Worm (Caenorhabditis elegans) whole organism, L4 larva: ENCODE data around the gene col-179.

Experiments
- F10B5.3 ChIP-seq: sonication (generic microtip); optimal IDR thresholded peaks from 2 replicates; lab custom pipeline; 2016; ENCODE audit warnings: mild to moderate bottlenecking, missing genetic modification characterization, missing compliant biosample characterization
- F26F4.8 ChIP-seq: fragments of 200-800 bp; sonication (Bioruptor generic); conservative IDR thresholded peaks from 2 replicates; pipeline ENCODE4 v1.3.6; 2022; ENCODE audit warnings: missing genetic modification characterization, missing compliant biosample characterization
- F37D6.2 ChIP-seq: sonication (generic microtip); optimal IDR thresholded peaks from 2 replicates; lab custom pipeline; 2016; ENCODE audit warnings: mild to moderate bottlenecking, missing genetic modification characterization, missing compliant biosample characterization
- T26A8.4 ChIP-seq: fragments of 200-800 bp; sonication (Bioruptor generic); IDR thresholded peaks from 2 replicates; pipeline ENCODE4 v1.3.6; 2022; ENCODE audit warnings: missing genetic modification characterization, missing compliant biosample characterization
- ZK546.5 ChIP-seq, 2 experiments: sonication (generic microtip); optimal IDR thresholded peaks; 2 replicates each; lab custom pipeline; 2017; ENCODE audit warnings: missing biosample characterization in 2 of 2, missing genetic modification characterization in 2 of 2
- ceh-28 ChIP-seq: fragments of 150-350 bp; optimal IDR thresholded peaks from 2 replicates; lab custom pipeline; 2014; ENCODE audit warnings: missing biosample characterization, missing genetic modification reagents, missing genetic modification characterization
- ceh-62 ChIP-seq: sonication (generic microtip); optimal IDR thresholded peaks from 2 replicates; lab custom pipeline; 2017; ENCODE audit warnings: missing biosample characterization, missing genetic modification characterization
- cey-2 ChIP-seq: sonication (generic microtip); optimal IDR thresholded peaks from 3 replicates; lab custom pipeline; 2017; ENCODE audit warnings: missing genetic modification characterization, mild to moderate bottlenecking, missing compliant biosample characterization, antibody characterized with exemption, borderline replicate concordance; ENCODE audit not compliant: insufficient read depth
- ctbp-1 ChIP-seq: fragments of 200-800 bp; sonication (Bioruptor generic); IDR thresholded peaks from 2 replicates; pipeline ENCODE4 v1.3.6; 2022; ENCODE audit warnings: missing genetic modification reagents, missing genetic modification characterization, missing compliant biosample characterization
- daf-12 ChIP-seq: fragments of 150-350 bp; optimal IDR thresholded peaks from 2 replicates; lab custom pipeline; 2014; ENCODE audit warnings: missing biosample characterization, missing genetic modification reagents, missing genetic modification characterization
- daf-19 ChIP-seq: fragments of 200-800 bp; sonication (Bioruptor generic); conservative IDR thresholded peaks from 2 replicates; pipeline ENCODE4 v1.3.6; 2022; ENCODE audit warnings: missing genetic modification characterization, missing compliant biosample characterization
- dmd-8 ChIP-seq: fragments of 200-800 bp; sonication (Bioruptor generic); IDR thresholded peaks from 2 replicates; pipeline ENCODE4 v1.3.6; 2022; ENCODE audit warnings: missing genetic modification characterization, missing compliant biosample characterization
- duxl-1 ChIP-seq: sonication (generic microtip); optimal IDR thresholded peaks from 2 replicates; lab custom pipeline; 2016; ENCODE audit warnings: mild to moderate bottlenecking, missing genetic modification characterization, moderate library complexity, missing compliant biosample characterization; ENCODE audit not compliant: poor library complexity
- fkh-10 ChIP-seq: fragments of 150-350 bp; optimal IDR thresholded peaks from 2 replicates; lab custom pipeline; 2014; ENCODE audit warnings: missing biosample characterization, missing genetic modification reagents, missing genetic modification characterization
- lin-1 ChIP-seq: fragments of 200-800 bp; sonication (Bioruptor generic); IDR thresholded peaks from 2 replicates; pipeline ENCODE4 v1.3.6; 2022; ENCODE audit warnings: missing genetic modification reagents, missing genetic modification characterization, missing compliant biosample characterization
- lin-13 ChIP-seq: fragments of 150-350 bp; optimal IDR thresholded peaks from 2 replicates; lab custom pipeline; 2014; ENCODE audit warnings: missing biosample characterization, missing genetic modification reagents, missing genetic modification characterization
- lin-38 ChIP-seq: fragments of 200-800 bp; sonication (Bioruptor generic); IDR thresholded peaks from 2 replicates; pipeline ENCODE4 v1.3.6; 2022; ENCODE audit warnings: missing genetic modification reagents, missing genetic modification characterization, missing compliant biosample characterization
- lir-3 ChIP-seq: sonication (generic microtip); optimal IDR thresholded peaks from 2 replicates; lab custom pipeline; 2016; ENCODE audit warnings: mild to moderate bottlenecking, missing genetic modification characterization, missing compliant biosample characterization
- lsy-2 ChIP-seq, 2 experiments: fragments of 150-350 bp in 1 of 2; sonication (generic microtip) in 1 of 2; optimal IDR thresholded peaks; 2 replicates each; lab custom pipeline; 2014 to 2017; ENCODE audit warnings: missing biosample characterization in 2 of 2, missing genetic modification characterization in 2 of 2
- madf-9 ChIP-seq: fragments of 200-800 bp; sonication (Bioruptor generic); conservative IDR thresholded peaks from 2 replicates; pipeline ENCODE4 v1.3.6; 2022; ENCODE audit warnings: missing genetic modification reagents, missing genetic modification characterization, missing compliant biosample characterization
- mdl-1 ChIP-seq, 2 experiments: fragments of 150-350 bp in 1 of 2; sonication (generic microtip) in 1 of 2; optimal IDR thresholded peaks; 2 replicates each; lab custom pipeline; 2014 to 2017; ENCODE audit warnings: missing biosample characterization in 2 of 2, missing genetic modification characterization in 2 of 2
- mes-2 ChIP-seq: sonication (generic microtip); optimal IDR thresholded peaks from 2 replicates; lab custom pipeline; 2016; ENCODE audit warnings: missing genotype, mild to moderate bottlenecking, missing genetic modification characterization, missing compliant biosample characterization; ENCODE audit not compliant: poor library complexity, severe bottlenecking
- mxl-2 ChIP-seq: fragments of 200-800 bp; sonication (Bioruptor generic); conservative IDR thresholded peaks from 2 replicates; pipeline ENCODE4 v1.3.6; 2022; ENCODE audit warnings: missing genetic modification reagents, missing genetic modification characterization, missing compliant biosample characterization
- nhr-111 ChIP-seq: fragments of 200-800 bp; sonication (Bioruptor generic); optimal IDR thresholded peaks from 2 replicates; lab custom pipeline; 2018; ENCODE audit warnings: mild to moderate bottlenecking, missing genetic modification characterization, missing compliant biosample characterization
- nhr-237 ChIP-seq: sonication (generic microtip); optimal IDR thresholded peaks from 2 replicates; lab custom pipeline; 2017; ENCODE audit warnings: missing biosample characterization, missing genetic modification characterization
- rbr-2 ChIP-seq: sonication (generic microtip); optimal IDR thresholded peaks from 2 replicates; lab custom pipeline; 2016; ENCODE audit warnings: missing genotype, missing genetic modification characterization, missing compliant biosample characterization
- saeg-2 ChIP-seq: fragments of 200-800 bp; sonication (Bioruptor generic); IDR thresholded peaks from 2 replicates; pipeline ENCODE4 v1.3.6; 2022; ENCODE audit warnings: missing genetic modification reagents, missing genetic modification characterization, missing compliant biosample characterization
- set-16 ChIP-seq: fragments of 200-800 bp; sonication (Bioruptor generic); IDR thresholded peaks from 2 replicates; pipeline ENCODE4 v1.3.6; 2022; ENCODE audit warnings: missing genetic modification reagents, missing genetic modification characterization, missing compliant biosample characterization
- skn-1 ChIP-seq: fragments of 150-350 bp; optimal IDR thresholded peaks from 2 replicates; lab custom pipeline; 2014; ENCODE audit warnings: missing biosample characterization, missing genetic modification characterization
- snpc-1.2 ChIP-seq: fragments of 200-800 bp; sonication (Bioruptor generic); IDR thresholded peaks from 2 replicates; pipeline ENCODE4 v1.3.6; 2022; ENCODE audit warnings: missing genetic modification reagents, missing genetic modification characterization, missing compliant biosample characterization
- spr-3 ChIP-seq: fragments of 200-800 bp; sonication (Bioruptor generic); optimal IDR thresholded peaks from 2 replicates; lab custom pipeline; 2018; ENCODE audit warnings: mild to moderate bottlenecking, missing genetic modification characterization, missing compliant biosample characterization
- unc-130 ChIP-seq: sonication (generic microtip); optimal IDR thresholded peaks from 2 replicates; lab custom pipeline; 2016; ENCODE audit warnings: missing genetic modification reagents, missing genetic modification characterization, missing compliant biosample characterization
- unc-39 ChIP-seq: sonication (generic microtip); optimal IDR thresholded peaks from 2 replicates; lab custom pipeline; 2017; ENCODE audit warnings: missing biosample characterization, missing genetic modification characterization
- unc-62 ChIP-seq, 3 experiments: fragments of 150-350 bp in 1 of 3; sonication (generic microtip); optimal IDR thresholded peaks in 2 of 3; peaks in 1 of 3; 1 replicate in 1 of 3; 2 replicates in 2 of 3; lab custom pipeline; 2014 to 2017; ENCODE audit warnings: missing biosample characterization in 3 of 3, missing genetic modification characterization in 3 of 3, missing genetic modification reagents in 3 of 3, missing genotype in 1 of 3
- zfp-2 ChIP-seq: sonication (generic microtip); optimal IDR thresholded peaks from 2 replicates; lab custom pipeline; 2016; ENCODE audit warnings: mild to moderate bottlenecking, missing genetic modification characterization, missing compliant biosample characterization

col-179 gene

ce11 chrX:11201165-11201564, at the start of gene col-179:
TSS of gene col-179 (plus strand) at chrX:11201465.
- TF ChIP-seq unc-62 (GFP tag; optimal IDR thresholded peaks at IDR 0.05 in 1 of 2; lab: Kevin White, UChicago) (no peak), unc-62 (tag; optimal IDR thresholded peaks at IDR 0.05; lab: Kevin White, UChicago) (no peak), nhr-237 (tag; lab: Kevin White, UChicago) (no peak)
- TF ChIP-seq, all 104 proteins: peak for 0

- TF ChIP-seq daf-19, result no peak
- no peak for TF ChIP-seq duxl-1 (tag; lab: Kevin White, UChicago)
- no peak for TF ChIP-seq fkh-10 (GFP tag; lab: Kevin White, UChicago)
- TF ChIP-seq lin-38 (GFP tag; lab: Robert Waterston, UW), result no peak
- no peak for TF ChIP-seq F10B5.3 (tag; lab: Kevin White, UChicago)
- TF ChIP-seq unc-39, result no peak
- TF ChIP-seq daf-12 (tag; lab: Kevin White, UChicago), result no peak
- no peak for TF ChIP-seq lir-3 (tag; lab: Kevin White, UChicago)
- no peak for TF ChIP-seq mdl-1 (tag; optimal IDR thresholded peaks at IDR 0.05; lab: Kevin White, UChicago)
Observed at ce11 chrX:11151494-11151893, 49.8 kb upstream of the col-179 start.

- TF ChIP-seq mxl-2 (GFP tag; lab: Robert Waterston, UW) (no peak), snpc-1.2 (GFP tag; lab: Robert Waterston, UW) (no peak), madf-9 (GFP tag; lab: Robert Waterston, UW) (no peak), unc-130 (no peak), lsy-2 (tag; optimal IDR thresholded peaks at IDR 0.05; lab: Kevin White, UChicago) (no peak), T26A8.4 (no peak), daf-19 (no peak), mes-2 (tag; lab: Kevin White, UChicago) (no peak), ctbp-1 (no peak), zfp-2 (no peak), F37D6.2 (no peak)
Observed at ce11 chrX:11152720-11153119, 48.5 kb upstream of the col-179 start, which contains the start of the genes C05C9.3 and C05C9.2. TSS of gene C05C9.3 (minus strand) at chrX:11152820. TSS of gene C05C9.2 (plus strand) at chrX:11153065.

ce11 chrX:11160537-11160936, 40.7 kb upstream of the col-179 start, which contains the start of gene C05C9.1:
TSS of gene C05C9.1 (plus strand) at chrX:11160837.
- TF ChIP-seq ceh-28 (tag; lab: Kevin White, UChicago) (no peak), set-16 (GFP tag; lab: Robert Waterston, UW) (no peak), skn-1 (tag; lab: Kevin White, UChicago) (no peak), lin-13 (GFP tag; lab: Kevin White, UChicago) (no peak), cey-2 (no peak), ZK546.5 (tag; optimal IDR thresholded peaks at IDR 0.05; lab: Kevin White, UChicago) (no peak), nhr-111 (GFP tag; lab: Kevin White, UChicago) (no peak), dmd-8 (GFP tag; lab: Robert Waterston, UW) (no peak), ceh-62 (tag; lab: Kevin White, UChicago) (no peak), mxl-2 (GFP tag; lab: Robert Waterston, UW) (no peak), spr-3 (no peak), rbr-2 (no peak), F26F4.8 (GFP tag; lab: Robert Waterston, UW) (no peak), saeg-2 (GFP tag; lab: Robert Waterston, UW) (no peak), lin-1 (no peak), unc-39 (no peak)
